Worm (Caenorhabditis elegans): Measurements from ENCODE around the gene cku-80.

cku-80 gene

DNA sequence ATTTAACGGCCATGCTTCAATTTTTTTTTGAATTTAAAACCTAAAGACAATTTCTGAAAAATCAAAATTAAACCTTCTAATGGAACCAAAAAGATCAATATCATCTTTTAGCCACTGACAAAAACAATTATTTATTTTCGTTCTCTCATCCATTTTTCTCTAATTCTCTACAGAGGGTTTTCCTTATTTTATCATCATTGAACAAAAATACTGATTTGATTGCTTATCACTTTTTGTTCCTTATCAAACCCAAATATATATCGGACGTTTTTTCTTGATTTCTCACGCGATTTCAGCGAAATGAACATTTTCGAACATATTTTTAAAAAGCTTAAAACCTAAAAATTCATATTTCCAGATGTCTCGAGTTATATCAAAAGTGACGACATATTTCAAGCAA, 6.5 kb upstream of the cku-80 start, which contains the start of gene mpc-1 (continued):
- TF ChIP-seq nhr-23 (tag; optimal IDR thresholded peaks at IDR 0.05), result no peak

DNA sequence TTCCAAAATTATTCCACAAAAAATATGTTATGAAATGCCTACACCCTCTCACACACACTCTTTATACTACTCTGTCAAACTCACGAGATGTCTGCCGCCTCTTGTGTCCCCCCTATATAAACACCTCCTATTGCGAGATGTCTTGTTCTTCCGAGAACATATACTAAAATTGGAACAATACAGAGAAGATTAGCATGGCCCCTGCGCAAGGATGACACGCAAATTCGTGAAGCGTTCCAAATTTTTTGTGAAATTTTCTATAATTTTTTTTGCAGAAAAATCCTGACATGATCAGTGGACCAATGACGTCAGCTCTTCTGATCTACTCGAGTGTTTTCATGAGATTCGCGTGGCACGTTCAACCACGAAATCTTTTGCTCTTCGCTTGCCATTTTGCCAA, 5.6 kb upstream of the cku-80 start:
- peak; percentile 14 for TF ChIP-seq pha-4 (tag; optimal IDR thresholded peaks at IDR 0.05)
- peak; percentile 55 for TF ChIP-seq nfya-1 (tag; optimal IDR thresholded peaks at IDR 0.05; ENCODE audit: insufficient read depth)
- TF ChIP-seq lin-15B (tag; optimal IDR thresholded peaks at IDR 0.05), result peak; percentile 0
- peak; percentile 43 for TF ChIP-seq hmg-11 (tag; optimal IDR thresholded peaks at IDR 0.05)
- peak; percentile 98 for TF ChIP-seq snpc-4 (tag; optimal IDR thresholded peaks at IDR 0.05)
- TF ChIP-seq tbx-2 (tag; optimal IDR thresholded peaks at IDR 0.05), result peak; percentile 9
- peak; percentile 63 for TF ChIP-seq lsy-12 (tag; optimal IDR thresholded peaks at IDR 0.05)
- TF ChIP-seq nhr-23 (tag; optimal IDR thresholded peaks at IDR 0.05), result peak; percentile 29
- TF ChIP-seq elt-2 (tag; optimal IDR thresholded peaks at IDR 0.05), result peak; percentile 30
- peak; percentile 33 for TF ChIP-seq lin-39 (tag; optimal IDR thresholded peaks at IDR 0.05)
- peak; percentile 71 for TF ChIP-seq nhr-43 (tag; optimal IDR thresholded peaks at IDR 0.05; ENCODE audit: poor library complexity, severe bottlenecking)
- TF ChIP-seq nhr-25 (tag; optimal IDR thresholded peaks at IDR 0.05), result peak; percentile 22

DNA sequence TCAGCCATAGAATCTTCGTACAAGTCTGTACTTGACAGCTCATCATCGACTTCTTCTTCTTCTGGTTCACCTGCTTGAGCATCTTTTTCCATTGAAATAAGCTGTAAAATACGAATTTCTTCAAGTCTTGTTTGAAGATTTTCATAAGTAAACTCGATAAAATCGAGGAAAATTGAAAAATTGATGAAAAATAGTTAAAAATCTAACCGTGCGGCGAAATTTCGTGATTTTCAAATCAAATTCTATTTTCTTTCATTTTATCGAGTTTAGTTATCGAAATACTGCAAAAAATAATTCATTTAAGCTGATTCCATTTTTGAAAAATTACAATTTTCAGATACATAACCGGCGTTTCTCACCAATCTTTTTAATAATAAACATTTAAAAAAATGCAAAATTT, 4.5 kb upstream of the cku-80 start, which contains the start of gene R07E5.11:
Gene R07E5.11 (minus strand): TSS at position 101 of the 400 bp plus-strand sequence.
- TF ChIP-seq R02D3.7 (tag; optimal IDR thresholded peaks at IDR 0.05) (no peak), eor-1 (tag; optimal IDR thresholded peaks at IDR 0.05) (no peak), mdl-1 (tag; optimal IDR thresholded peaks at IDR 0.05) (no peak), ztf-4 (tag; optimal IDR thresholded peaks at IDR 0.05) (no peak), nhr-11 (tag; optimal IDR thresholded peaks at IDR 0.05) (no peak), zag-1 (tag; optimal IDR thresholded peaks at IDR 0.05) (no peak), nhr-76 (tag; optimal IDR thresholded peaks at IDR 0.05) (no peak)

DNA sequence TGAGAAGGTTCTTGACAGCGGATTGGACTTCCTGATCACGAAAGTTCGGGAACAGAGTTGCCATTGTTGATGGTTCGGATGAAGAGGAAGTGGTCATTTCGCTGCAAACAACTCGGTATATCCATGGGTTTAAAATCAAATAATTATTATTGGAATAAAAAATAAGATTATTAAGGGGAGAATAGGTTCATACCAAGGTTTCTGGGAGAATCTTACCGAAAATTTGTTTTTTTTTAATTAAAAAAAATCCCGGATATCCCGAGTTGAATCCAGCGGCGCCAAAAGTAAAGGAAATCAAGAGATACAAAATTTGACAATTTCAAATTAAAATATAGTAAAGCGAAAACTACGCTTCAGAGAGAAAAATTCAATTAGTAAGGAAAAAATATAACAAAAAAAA, 1.7 kb upstream of the cku-80 start, which contains the start of the genes R07E5.19 and pdcd-2:
Gene R07E5.19 (minus strand): TSS at position 101 of the 400 bp plus-strand sequence.
Gene pdcd-2 (minus strand): TSS at position 102 of the 400 bp plus-strand sequence.
- no peak for TF ChIP-seq pqm-1 (tag; optimal IDR thresholded peaks at IDR 0.05)
- TF ChIP-seq fkh-10 (GFP tag; optimal IDR thresholded peaks at IDR 0.05), result no peak
- TF ChIP-seq nhr-76 (tag; optimal IDR thresholded peaks at IDR 0.05), result no peak
- no peak for TF ChIP-seq nhr-43 (tag; optimal IDR thresholded peaks at IDR 0.05; ENCODE audit: poor library complexity, severe bottlenecking)
- TF ChIP-seq tbx-2 (tag; optimal IDR thresholded peaks at IDR 0.05), result no peak
- TF ChIP-seq lsy-12 (tag; optimal IDR thresholded peaks at IDR 0.05), result no peak
- TF ChIP-seq mml-1 (tag; optimal IDR thresholded peaks at IDR 0.05), result no peak
- no peak for TF ChIP-seq skn-1 (tag; optimal IDR thresholded peaks at IDR 0.05)
- TF ChIP-seq elt-3 (tag; optimal IDR thresholded peaks at IDR 0.05), result no peak
- no peak for TF ChIP-seq fkh-2 (tag; optimal IDR thresholded peaks at IDR 0.05)
- no peak for TF ChIP-seq egl-5 (tag; optimal IDR thresholded peaks at IDR 0.05)
- no peak for TF ChIP-seq egl-27 (tag; optimal IDR thresholded peaks at IDR 0.05)
- no peak for TF ChIP-seq ceh-28 (tag; optimal IDR thresholded peaks at IDR 0.05)
- TF ChIP-seq jun-1 (tag; optimal IDR thresholded peaks at IDR 0.05), result no peak

DNA sequence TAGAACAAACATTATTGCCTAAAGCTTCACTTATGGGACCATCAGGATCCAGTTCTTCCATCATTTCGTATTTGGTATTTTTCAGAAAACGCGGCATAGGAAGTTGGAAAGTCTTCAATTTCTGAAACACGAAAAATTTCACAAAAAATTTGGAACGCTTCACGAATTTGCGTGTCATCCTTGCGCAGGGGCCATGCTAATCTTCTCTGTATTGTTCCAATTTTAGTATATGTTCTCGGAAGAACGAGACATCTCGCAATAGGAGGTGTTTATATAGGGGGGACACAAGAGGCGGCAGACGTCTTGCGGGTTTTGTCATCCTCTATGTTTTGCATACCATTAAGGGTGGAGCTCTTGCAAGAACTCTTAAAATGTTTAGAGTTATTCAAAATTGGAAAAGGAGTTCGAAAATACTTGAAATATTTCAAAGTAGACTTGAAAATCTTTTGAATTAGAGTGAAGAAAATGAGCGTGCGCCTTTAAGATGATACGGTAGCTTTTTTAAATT, 7.1 kb downstream of the cku-80 start:
- TF ChIP-seq nhr-43 (tag; optimal IDR thresholded peaks at IDR 0.05; ENCODE audit: poor library complexity, severe bottlenecking), result peak; percentile 3
- TF ChIP-seq snpc-4 (tag; optimal IDR thresholded peaks at IDR 0.05), result peak; percentile 90

DNA sequence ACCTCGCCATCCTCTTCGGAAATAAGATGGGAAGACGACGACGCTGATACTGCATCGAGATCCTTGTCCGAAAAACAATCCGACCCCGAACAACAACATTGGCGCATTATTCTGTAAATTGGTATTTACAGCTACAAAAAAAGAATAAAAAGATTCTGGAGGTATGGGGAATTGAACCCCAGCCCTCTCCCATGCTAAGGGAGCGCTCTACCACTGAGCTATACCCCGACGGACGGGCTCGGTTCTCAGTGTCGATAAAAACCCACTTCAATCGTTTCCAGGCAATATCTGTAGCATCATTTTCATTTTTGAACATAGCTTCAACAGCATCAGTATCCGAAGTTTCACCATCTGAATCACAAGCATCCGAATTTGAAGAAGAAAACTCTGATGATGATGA, 9.1 kb downstream of the cku-80 start:
- TF ChIP-seq zag-1 (tag; optimal IDR thresholded peaks at IDR 0.05) (no peak), nhr-77 (tag; optimal IDR thresholded peaks at IDR 0.05) (no peak), nhr-28 (tag; optimal IDR thresholded peaks at IDR 0.05) (no peak), tbx-2 (tag; optimal IDR thresholded peaks at IDR 0.05) (no peak), nhr-23 (tag; optimal IDR thresholded peaks at IDR 0.05) (no peak), sea-2 (GFP tag; optimal IDR thresholded peaks at IDR 0.05) (no peak), snpc-4 (tag; optimal IDR thresholded peaks at IDR 0.05) (peak; percentile 23), R02D3.7 (tag; optimal IDR thresholded peaks at IDR 0.05) (no peak), elt-2 (tag; optimal IDR thresholded peaks at IDR 0.05) (peak; percentile 20), lsy-12 (tag; optimal IDR thresholded peaks at IDR 0.05) (no peak), elt-3 (tag; optimal IDR thresholded peaks at IDR 0.05) (no peak), eor-1 (tag; optimal IDR thresholded peaks at IDR 0.05) (no peak), unc-39 (tag; optimal IDR thresholded peaks at IDR 0.05) (no peak), mdl-1 (tag; optimal IDR thresholded peaks at IDR 0.05) (no peak), jun-1 (tag; optimal IDR thresholded peaks at IDR 0.05) (no peak), aly-2 (tag; optimal IDR thresholded peaks at IDR 0.05) (no peak), pha-4 (tag; optimal IDR thresholded peaks at IDR 0.05) (no peak)
